Worm (Caenorhabditis elegans) whole organism, L3 larva: ENCODE data around the gene C53B7.6.
"Not testable (repeated sequence)": the region's sequence is repeated elsewhere in the genome, so short reads cannot be mapped to it uniquely, and the experiment has no call there.

Experiments used
- aly-2 ChIP-seq: fragments of 150-350 bp; optimal IDR thresholded peaks from 2 replicates; lab custom pipeline; 2014; ENCODE audit warnings: missing biosample characterization, missing genetic modification characterization
- ama-1 ChIP-seq: fragments of 150-350 bp; optimal IDR thresholded peaks from 2 replicates; lab custom pipeline; 2018
- ceh-28 ChIP-seq: fragments of 150-350 bp; optimal IDR thresholded peaks from 2 replicates; lab custom pipeline; 2014; ENCODE audit warnings: missing biosample characterization, missing genetic modification reagents, missing genetic modification characterization
- ceh-9 ChIP-seq: sonication (generic microtip); optimal IDR thresholded peaks from 2 replicates; lab custom pipeline; 2018; ENCODE audit warnings: missing biosample characterization, missing genetic modification characterization
- daf-12 ChIP-seq: fragments of 150-350 bp; optimal IDR thresholded peaks from 2 replicates; lab custom pipeline; 2014; ENCODE audit warnings: missing biosample characterization, missing genetic modification reagents, missing genetic modification characterization
- egl-5 ChIP-seq: fragments of 150-350 bp; optimal IDR thresholded peaks from 2 replicates; lab custom pipeline; 2017; ENCODE audit warnings: missing biosample characterization, missing genetic modification reagents, missing genetic modification characterization, inconsistent platforms
- elt-1 ChIP-seq: fragments of 150-350 bp; optimal IDR thresholded peaks from 2 replicates; lab custom pipeline; 2014; ENCODE audit warnings: missing biosample characterization, missing genetic modification characterization
- elt-2 ChIP-seq: sonication (generic microtip); optimal IDR thresholded peaks from 2 replicates; lab custom pipeline; 2016; ENCODE audit warnings: missing genetic modification reagents, mild to moderate bottlenecking, missing genetic modification characterization, missing compliant biosample characterization
- elt-3 ChIP-seq, 3 experiments: fragments of 150-350 bp in 1 of 3; sonication (generic microtip) in 2 of 3; optimal IDR thresholded peaks; 2 replicates in 2 of 3; 4 replicates in 1 of 3; lab custom pipeline; 2014 to 2017; ENCODE audit warnings: missing biosample characterization in 3 of 3, missing genetic modification characterization in 3 of 3
- eor-1 ChIP-seq, 2 experiments: fragments of 150-350 bp; optimal IDR thresholded peaks; 2 replicates each; lab custom pipeline; 2014 to 2018; ENCODE audit warnings: missing biosample characterization in 2 of 2, missing genetic modification characterization in 2 of 2
- fkh-10 ChIP-seq: sonication (generic microtip); optimal IDR thresholded peaks from 2 replicates; lab custom pipeline; 2017; ENCODE audit warnings: missing biosample characterization, missing genetic modification reagents, missing genetic modification characterization
- fkh-2 ChIP-seq: fragments of 150-350 bp; optimal IDR thresholded peaks from 2 replicates; lab custom pipeline; 2014; ENCODE audit warnings: missing biosample characterization, missing genetic modification reagents, missing genetic modification characterization
- fos-1 ChIP-seq: fragments of 150-350 bp; optimal IDR thresholded peaks from 2 replicates; lab custom pipeline; 2014; ENCODE audit warnings: missing biosample characterization, missing genetic modification characterization
- jun-1 ChIP-seq: fragments of 150-350 bp; optimal IDR thresholded peaks from 2 replicates; lab custom pipeline; 2014; ENCODE audit warnings: missing biosample characterization, missing genetic modification reagents, missing genetic modification characterization
- mdl-1 ChIP-seq: fragments of 150-350 bp; optimal IDR thresholded peaks from 2 replicates; lab custom pipeline; 2014; ENCODE audit warnings: missing biosample characterization, missing genetic modification characterization
- mml-1 ChIP-seq: fragments of 150-350 bp; sonication (generic microtip); optimal IDR thresholded peaks from 3 replicates; lab custom pipeline; 2014; ENCODE audit warnings: missing biosample characterization, missing genetic modification characterization
- nfya-1 ChIP-seq: sonication (generic microtip); optimal IDR thresholded peaks from 2 replicates; lab custom pipeline; 2017; ENCODE audit warnings: missing genetic modification characterization, mild to moderate bottlenecking, missing compliant biosample characterization, antibody characterized with exemption, moderate library complexity; ENCODE audit not compliant: insufficient read depth
- nhr-11 ChIP-seq: fragments of 150-350 bp; optimal IDR thresholded peaks from 2 replicates; lab custom pipeline; 2014; ENCODE audit warnings: missing biosample characterization, missing genetic modification characterization
- nhr-12 ChIP-seq: fragments of 150-350 bp; optimal IDR thresholded peaks from 2 replicates; lab custom pipeline; 2014; ENCODE audit warnings: missing biosample characterization, missing genetic modification characterization
- nhr-23 ChIP-seq: fragments of 150-350 bp; optimal IDR thresholded peaks from 2 replicates; lab custom pipeline; 2014; ENCODE audit warnings: missing biosample characterization, missing genetic modification reagents, missing genetic modification characterization
- nhr-237 ChIP-seq: fragments of 150-350 bp; optimal IDR thresholded peaks from 2 replicates; lab custom pipeline; 2014; ENCODE audit warnings: missing biosample characterization, missing genetic modification characterization
- nhr-25 ChIP-seq: sonication (generic microtip); optimal IDR thresholded peaks from 2 replicates; lab custom pipeline; 2017; ENCODE audit warnings: missing biosample characterization, missing genetic modification characterization
- nhr-28 ChIP-seq: fragments of 150-350 bp; optimal IDR thresholded peaks from 2 replicates; lab custom pipeline; 2014; ENCODE audit warnings: missing biosample characterization, missing genetic modification characterization
- nhr-43 ChIP-seq: sonication (generic microtip); optimal IDR thresholded peaks from 2 replicates; lab custom pipeline; 2016; ENCODE audit warnings: mild to moderate bottlenecking, missing genetic modification characterization, missing compliant biosample characterization; ENCODE audit not compliant: poor library complexity, severe bottlenecking
- nhr-67 ChIP-seq: fragments of 150-350 bp; optimal IDR thresholded peaks from 2 replicates; lab custom pipeline; 2014; ENCODE audit warnings: missing biosample characterization, missing genetic modification characterization
- nhr-76 ChIP-seq: fragments of 150-350 bp; sonication (generic microtip); optimal IDR thresholded peaks from 5 replicates; lab custom pipeline; 2014; ENCODE audit warnings: missing biosample characterization, missing genetic modification characterization
- nhr-77 ChIP-seq: fragments of 150-350 bp; optimal IDR thresholded peaks from 2 replicates; lab custom pipeline; 2014; ENCODE audit warnings: missing biosample characterization, missing genetic modification characterization
- pha-4 ChIP-seq: fragments of 150-350 bp; optimal IDR thresholded peaks from 2 replicates; lab custom pipeline; 2014; ENCODE audit warnings: missing biosample characterization, missing genetic modification reagents, missing genetic modification characterization
- pqm-1 ChIP-seq: fragments of 150-350 bp; optimal IDR thresholded peaks from 2 replicates; lab custom pipeline; 2017; ENCODE audit warnings: missing biosample characterization, missing genetic modification characterization, inconsistent platforms
- sea-2 ChIP-seq: fragments of 150-350 bp; sonication (generic microtip); optimal IDR thresholded peaks from 4 replicates; lab custom pipeline; 2014; ENCODE audit warnings: missing biosample characterization, missing genetic modification reagents, missing genetic modification characterization
- tbx-2 ChIP-seq: sonication (generic microtip); optimal IDR thresholded peaks from 2 replicates; lab custom pipeline; 2016; ENCODE audit warnings: mild to moderate bottlenecking, missing genetic modification characterization, missing compliant biosample characterization
- unc-39 ChIP-seq: sonication (generic microtip); optimal IDR thresholded peaks from 4 replicates; lab custom pipeline; 2017; ENCODE audit warnings: missing biosample characterization, missing genetic modification characterization
- unc-62 ChIP-seq: fragments of 150-350 bp; sonication (generic microtip); optimal IDR thresholded peaks from 4 replicates; lab custom pipeline; 2014; ENCODE audit warnings: missing biosample characterization, missing genetic modification reagents, missing genetic modification characterization
- zag-1 ChIP-seq: fragments of 150-350 bp; optimal IDR thresholded peaks from 2 replicates; lab custom pipeline; 2014; ENCODE audit warnings: missing biosample characterization, missing genetic modification characterization
- ztf-11 ChIP-seq: fragments of 150-350 bp; optimal IDR thresholded peaks from 2 replicates; lab custom pipeline; 2014; ENCODE audit warnings: missing biosample characterization, missing genetic modification characterization
- ztf-4 ChIP-seq: fragments of 150-350 bp; optimal IDR thresholded peaks from 2 replicates; lab custom pipeline; 2014; ENCODE audit warnings: missing biosample characterization, missing genetic modification characterization

Gene C53B7.6

DNA sequence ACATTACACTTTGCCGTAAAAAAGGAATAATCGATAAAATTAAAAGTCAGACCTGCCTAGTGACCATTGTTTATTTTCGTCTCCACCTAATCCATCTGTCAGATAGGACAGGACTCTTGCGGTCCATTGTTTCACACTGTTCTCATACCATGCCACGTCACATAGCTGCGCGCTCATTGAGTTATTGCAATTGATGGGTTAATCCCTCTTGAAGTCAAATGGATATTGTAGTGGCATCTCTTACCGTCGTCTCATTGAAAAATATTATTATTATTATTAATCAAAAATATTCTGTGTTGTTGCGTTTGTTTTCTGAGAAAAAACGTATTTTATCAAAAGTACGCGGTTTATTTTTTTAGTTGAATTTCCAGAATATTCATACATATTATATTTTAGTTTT lies 19.6 kb upstream of the C53B7.6 start:
- TF ChIP-seq nhr-28 (tag; lab: Kevin White, UChicago) (no peak), elt-3 (tag; optimal IDR thresholded peaks at IDR 0.05; lab: Kevin White, UChicago) (no peak), unc-62 (GFP tag; lab: Kevin White, UChicago) (no peak), unc-39 (tag; lab: Kevin White, UChicago) (no peak), elt-2 (tag; lab: Kevin White, UChicago) (no peak), ceh-9 (tag; lab: Kevin White, UChicago) (no peak), tbx-2 (tag; lab: Kevin White, UChicago) (no peak), nhr-43 (no peak), nhr-76 (tag; lab: Kevin White, UChicago) (no peak), fkh-2 (tag; lab: Kevin White, UChicago) (no peak), nhr-237 (tag; lab: Kevin White, UChicago) (no peak), eor-1 (tag; optimal IDR thresholded peaks at IDR 0.05; lab: Kevin White, UChicago) (no peak), nhr-77 (tag; lab: Kevin White, UChicago) (no peak), nhr-23 (no peak), elt-1 (tag; lab: Kevin White, UChicago) (no peak), ama-1 (lab: Kevin White, UChicago) (no peak), ztf-11 (tag; lab: Kevin White, UChicago) (no peak), ceh-28 (tag; lab: Kevin White, UChicago) (no peak)

ce11 chrX:6885227-6885853 lies 16.8 kb upstream of the C53B7.6 start, which contains the start of gene F41C6.7:
F41C6.7 (minus strand) TSS chrX:6885277.
- TF ChIP-seq ama-1 (lab: Kevin White, UChicago), result no peak
- TF ChIP-seq ztf-11 (tag; lab: Kevin White, UChicago), result no peak
- TF ChIP-seq nhr-43, result no peak
- peak; percentile 72 for TF ChIP-seq pqm-1 (tag; lab: Kevin White, UChicago)
- TF ChIP-seq fkh-2 (tag; lab: Kevin White, UChicago), result no peak
- TF ChIP-seq unc-39 (tag; lab: Kevin White, UChicago), result no peak
- TF ChIP-seq fos-1 (tag; lab: Kevin White, UChicago), result no peak
- TF ChIP-seq nhr-25 (tag; lab: Kevin White, UChicago), result no peak
- no peak for TF ChIP-seq zag-1 (tag; lab: Kevin White, UChicago)
- peak; percentile 88 for TF ChIP-seq elt-2 (tag; lab: Kevin White, UChicago)
- no peak for TF ChIP-seq nhr-12 (tag; lab: Kevin White, UChicago)
- no peak for TF ChIP-seq elt-3 (tag; optimal IDR thresholded peaks at IDR 0.05; lab: Kevin White, UChicago)
- no peak for TF ChIP-seq nhr-67
- TF ChIP-seq sea-2 (GFP tag; lab: Kevin White, UChicago), result no peak
- TF ChIP-seq aly-2 (tag; lab: Kevin White, UChicago), result no peak
- no peak for TF ChIP-seq ztf-4
- TF ChIP-seq elt-1 (tag; lab: Kevin White, UChicago), result no peak
- no peak for TF ChIP-seq daf-12 (tag; lab: Kevin White, UChicago)
- no peak for TF ChIP-seq nhr-11 (tag; lab: Kevin White, UChicago)
- no peak for TF ChIP-seq mml-1 (tag; lab: Kevin White, UChicago)
- TF ChIP-seq pha-4 (tag; lab: Kevin White, UChicago), result peak; percentile 8
- TF ChIP-seq mdl-1 (tag; lab: Kevin White, UChicago), result no peak
- TF ChIP-seq unc-62 (GFP tag; lab: Kevin White, UChicago), result no peak
- TF ChIP-seq, all 47 proteins: peak for 3

DNA sequence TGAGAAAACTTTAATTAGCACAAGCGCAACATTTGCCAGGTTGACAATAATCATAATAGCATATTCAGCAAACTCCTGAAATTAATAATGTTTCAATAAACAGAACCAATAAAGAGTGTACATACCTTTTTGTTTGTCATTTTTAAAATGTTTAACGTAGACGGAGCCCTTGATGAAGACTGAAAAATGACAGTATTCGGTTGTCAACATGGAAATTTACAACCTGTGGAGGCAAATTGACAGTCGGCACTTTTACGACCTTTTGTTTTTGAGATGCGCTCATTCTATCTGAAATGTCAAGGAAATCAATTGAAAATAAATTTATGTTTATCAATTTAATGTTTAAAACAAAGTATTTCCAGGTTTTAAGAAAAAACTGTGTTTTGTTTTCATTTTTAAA lies 15.9 kb upstream of the C53B7.6 start:
- peak; percentile 59 for TF ChIP-seq elt-2 (tag; lab: Kevin White, UChicago)
- peak; percentile 48 for TF ChIP-seq pha-4 (tag; lab: Kevin White, UChicago)
- TF ChIP-seq nhr-25 (tag; lab: Kevin White, UChicago), result no peak
- peak; percentile 5 for TF ChIP-seq pqm-1 (tag; lab: Kevin White, UChicago)

ce11 chrX:6881795-6882194 lies 13.2 kb upstream of the C53B7.6 start, which contains the start of gene F41C6.6:
F41C6.6 (minus strand) TSS chrX:6881895.
- TF ChIP-seq nhr-67; tbx-2 (tag; lab: Kevin White, UChicago); daf-12 (tag; lab: Kevin White, UChicago): not testable (repeated sequence)

DNA sequence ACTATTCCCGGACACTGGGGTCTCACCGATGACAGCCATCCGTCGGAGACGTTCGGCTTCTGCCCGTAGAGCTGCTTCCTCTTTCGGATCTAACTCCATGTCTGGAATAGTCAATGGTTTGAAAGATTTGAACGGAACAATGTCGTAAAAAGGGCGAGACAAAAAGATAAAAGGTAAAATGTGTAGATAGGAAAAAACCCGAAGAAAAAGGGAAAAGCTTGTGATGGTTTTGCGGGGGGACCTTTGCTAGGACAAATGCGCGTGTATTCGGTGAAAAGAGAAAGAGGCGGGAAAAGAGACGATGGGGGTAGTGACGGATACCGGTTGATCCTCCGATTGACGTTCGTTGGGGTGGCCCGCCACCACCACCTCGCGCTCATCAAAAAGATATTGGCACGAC lies 8.9 kb upstream of the C53B7.6 start, which contains the start of gene col-173:
Gene col-173 (minus strand): TSS at position 101 of the 400 bp plus-strand sequence.
- no peak for TF ChIP-seq elt-3 (tag; optimal IDR thresholded peaks at IDR 0.05; lab: Kevin White, UChicago)
- no peak for TF ChIP-seq nfya-1 (tag; lab: Kevin White, UChicago)
- no peak for TF ChIP-seq elt-1 (tag; lab: Kevin White, UChicago)
- TF ChIP-seq eor-1 (tag; optimal IDR thresholded peaks at IDR 0.05; lab: Kevin White, UChicago), result no peak
- TF ChIP-seq egl-5 (tag; lab: Kevin White, UChicago), result no peak
- TF ChIP-seq ceh-28 (tag; lab: Kevin White, UChicago), result no peak
- no peak for TF ChIP-seq aly-2 (tag; lab: Kevin White, UChicago)
- TF ChIP-seq jun-1, result no peak
- TF ChIP-seq nhr-67, result no peak
- no peak for TF ChIP-seq nhr-237 (tag; lab: Kevin White, UChicago)
- TF ChIP-seq fkh-10, result no peak
- no peak for TF ChIP-seq nhr-23
- no peak for TF ChIP-seq unc-62 (GFP tag; lab: Kevin White, UChicago)
